Fruit fly (Drosophila melanogaster) whole organism, embryonic: ENCODE results near the gene CG12016.
A peak's percentile ranks its signal among the peaks of the same experiment; 100 is the strongest.

Source experiments
- Abd-B ChIP-seq: fragments of 200-800 bp; sonication (Bioruptor generic); optimal IDR thresholded peaks from 2 replicates; lab custom pipeline; 2018; ENCODE audit warnings: missing biosample characterization, mild to moderate bottlenecking, missing genetic modification characterization, moderate library complexity
- CG1024 ChIP-seq: fragments of 200-800 bp; sonication (Bioruptor generic); IDR thresholded peaks from 2 replicates; pipeline ENCODE4 v1.3.6; 2022; ENCODE audit warnings: missing biosample characterization, missing genetic modification characterization
- CG10274 ChIP-seq: fragments of 200-800 bp; sonication (Bioruptor generic); optimal IDR thresholded peaks from 3 replicates; lab custom pipeline; 2017; ENCODE audit warnings: missing biosample characterization, mild to moderate bottlenecking, missing genetic modification characterization
- CG10431 ChIP-seq: fragments of 200-800 bp; sonication (Bioruptor generic); optimal IDR thresholded peaks from 3 replicates; lab custom pipeline; 2018; ENCODE audit warnings: missing biosample characterization, mild to moderate bottlenecking, missing genetic modification characterization
- CG11085 ChIP-seq: fragments of 200-800 bp; sonication (Bioruptor generic); IDR thresholded peaks from 2 replicates; pipeline ENCODE4 v1.3.6; 2022; ENCODE audit warnings: missing biosample characterization, missing genetic modification characterization
- CG11093 ChIP-seq: fragments of 200-800 bp; sonication (Bioruptor generic); IDR thresholded peaks from 3 replicates; pipeline ENCODE4 v1.3.6; 2022; ENCODE audit warnings: missing biosample characterization, missing genetic modification characterization
- CG12236 ChIP-seq: fragments of 200-800 bp; sonication (Bioruptor generic); optimal IDR thresholded peaks from 2 replicates; lab custom pipeline; 2016; ENCODE audit warnings: missing biosample characterization, missing genetic modification characterization
- CG12299 ChIP-seq: fragments of 200-800 bp; sonication (Bioruptor generic); optimal IDR thresholded peaks from 2 replicates; lab custom pipeline; 2018; ENCODE audit warnings: missing biosample characterization, mild to moderate bottlenecking, missing genetic modification characterization
- CG13123 ChIP-seq: fragments of 200-800 bp; sonication (Bioruptor generic); optimal IDR thresholded peaks from 2 replicates; lab custom pipeline; 2016; ENCODE audit warnings: missing biosample characterization, missing genetic modification characterization
- CG14667 ChIP-seq: fragments of 200-800 bp; sonication (Bioruptor generic); IDR thresholded peaks from 2 replicates; pipeline ENCODE4 v1.3.6; 2022; ENCODE audit warnings: missing biosample characterization, missing genetic modification characterization
- CG1647 ChIP-seq: fragments of 200-800 bp; sonication (Bioruptor generic); optimal IDR thresholded peaks from 3 replicates; lab custom pipeline; 2016; ENCODE audit warnings: missing biosample characterization, missing genetic modification characterization
- CG16815 ChIP-seq: fragments of 200-800 bp; sonication (Bioruptor generic); optimal IDR thresholded peaks from 3 replicates; lab custom pipeline; 2017; ENCODE audit warnings: missing biosample characterization, mild to moderate bottlenecking, missing genetic modification characterization
- CG17186 ChIP-seq: fragments of 200-800 bp; sonication (Bioruptor generic); optimal IDR thresholded peaks from 3 replicates; lab custom pipeline; 2017; ENCODE audit warnings: missing biosample characterization, missing genetic modification reagents, missing genetic modification characterization
- CG17829 ChIP-seq: fragments of 200-800 bp; optimal IDR thresholded peaks from 2 replicates; lab custom pipeline; 2019; ENCODE audit warnings: missing biosample characterization, mild to moderate bottlenecking, missing genetic modification characterization, moderate library complexity
- CG18476 ChIP-seq: fragments of 200-800 bp; sonication (Bioruptor generic); optimal IDR thresholded peaks from 2 replicates; lab custom pipeline; 2016; ENCODE audit warnings: missing biosample characterization, mild to moderate bottlenecking, missing genetic modification characterization
- CG2199 ChIP-seq: fragments of 200-800 bp; sonication (Bioruptor generic); IDR thresholded peaks from 3 replicates; pipeline ENCODE4 v1.3.6; 2022; ENCODE audit warnings: missing biosample characterization, missing genetic modification characterization
- CG30020 ChIP-seq: fragments of 200-800 bp; optimal IDR thresholded peaks from 2 replicates; lab custom pipeline; 2019; ENCODE audit warnings: missing biosample characterization, mild to moderate bottlenecking, missing genetic modification characterization, moderate library complexity
- CG31365 ChIP-seq: fragments of 200-800 bp; sonication (Bioruptor generic); optimal IDR thresholded peaks from 2 replicates; lab custom pipeline; 2018; ENCODE audit warnings: missing biosample characterization, mild to moderate bottlenecking, missing genetic modification characterization
- CG31441 ChIP-seq: fragments of 200-800 bp; sonication (Bioruptor generic); IDR thresholded peaks from 2 replicates; pipeline ENCODE4 v1.3.6; 2022; ENCODE audit warnings: missing biosample characterization, missing genetic modification characterization
- CG6175 ChIP-seq: fragments of 200-800 bp; sonication (Bioruptor generic); IDR thresholded peaks from 3 replicates; pipeline ENCODE4 v1.3.6; 2022; ENCODE audit warnings: missing biosample characterization, missing genetic modification characterization
- CG6254 ChIP-seq: fragments of 200-800 bp; sonication (Bioruptor generic); optimal IDR thresholded peaks from 3 replicates; lab custom pipeline; 2017; ENCODE audit warnings: mild to moderate bottlenecking, missing biosample characterization, missing genetic modification reagents, missing genetic modification characterization
- CG9817 ChIP-seq: fragments of 200-800 bp; sonication (Bioruptor generic); optimal IDR thresholded peaks from 2 replicates; lab custom pipeline; 2018; ENCODE audit warnings: missing biosample characterization, mild to moderate bottlenecking, missing genetic modification characterization, moderate library complexity
- CTCF ChIP-seq: fragments of 200-800 bp; sonication (Bioruptor generic); optimal IDR thresholded peaks from 2 replicates; lab custom pipeline; 2017; ENCODE audit warnings: missing biosample characterization, mild to moderate bottlenecking, missing genetic modification characterization, moderate library complexity
- CkIIα-i1 ChIP-seq: fragments of 200-800 bp; sonication (Bioruptor generic); IDR thresholded peaks from 2 replicates; pipeline ENCODE4 v1.3.6; 2022; ENCODE audit warnings: missing biosample characterization, missing genetic modification characterization
- Dfd ChIP-seq, 2 experiments: fragments of >200 bp; optimal IDR thresholded peaks; 2 replicates each; lab custom pipeline; 2017; ENCODE audit warnings: missing biosample characterization in 2 of 2, missing genetic modification characterization in 2 of 2
- Ets65A ChIP-seq: fragments of 200-800 bp; sonication (Bioruptor generic); peaks from one replicate; lab custom pipeline; 2016; ENCODE audit warnings: missing biosample characterization, missing genetic modification characterization
- Gsc ChIP-seq: fragments of 200-800 bp; sonication (Bioruptor generic); IDR thresholded peaks from 2 replicates; pipeline ENCODE4 v1.3.6; 2022; ENCODE audit warnings: missing biosample characterization, missing genetic modification characterization
- Hr78 ChIP-seq, 2 experiments: fragments of 200-800 bp in 1 of 2; fragments of >200 bp in 1 of 2; sonication (Bioruptor generic) in 1 of 2; optimal IDR thresholded peaks; 2 replicates each; lab custom pipeline; 2017 to 2019; ENCODE audit warnings: missing biosample characterization in 2 of 2, missing genetic modification characterization in 2 of 2, mild to moderate bottlenecking in 1 of 2, moderate library complexity in 1 of 2
- Med ChIP-seq: fragments of 200-800 bp; sonication (Bioruptor generic); peaks from one replicate; lab custom pipeline; 2016; ENCODE audit warnings: missing biosample characterization, missing genetic modification characterization, mild to moderate bottlenecking, inconsistent platforms, moderate library complexity
- Oaz ChIP-seq: fragments of 200-800 bp; sonication (Bioruptor generic); IDR thresholded peaks from 2 replicates; pipeline ENCODE4 v1.3.6; 2022; ENCODE audit warnings: missing biosample characterization, missing genetic modification characterization
- Ssrp ChIP-seq: fragments of 200-800 bp; sonication (Bioruptor generic); optimal IDR thresholded peaks from 2 replicates; lab custom pipeline; 2018; ENCODE audit warnings: missing biosample characterization, mild to moderate bottlenecking, missing genetic modification characterization, moderate library complexity
- Tbp ChIP-seq: fragments of >200 bp; optimal IDR thresholded peaks from 2 replicates; lab custom pipeline; 2018; ENCODE audit warnings: missing biosample characterization, missing genetic modification characterization
- Xbp1 ChIP-seq: fragments of 200-800 bp; sonication (Bioruptor generic); optimal IDR thresholded peaks from 3 replicates; lab custom pipeline; 2016; ENCODE audit warnings: missing biosample characterization, mild to moderate bottlenecking, missing genetic modification characterization
- Xrp1 ChIP-seq: fragments of 200-800 bp; sonication (Bioruptor generic); IDR thresholded peaks from 2 replicates; pipeline ENCODE4 v1.3.6; 2022; ENCODE audit warnings: missing biosample characterization, missing genetic modification characterization
- ac ChIP-seq: fragments of 200-800 bp; sonication (Bioruptor generic); optimal IDR thresholded peaks from 3 replicates; lab custom pipeline; 2017; ENCODE audit warnings: missing biosample characterization, mild to moderate bottlenecking, missing genetic modification characterization
- dpn ChIP-seq, 2 experiments: fragments of 200-800 bp; sonication (Bioruptor generic); optimal IDR thresholded peaks; 3 replicates each; lab custom pipeline; 2016; ENCODE audit warnings: missing biosample characterization in 2 of 2, missing genetic modification characterization in 2 of 2
- dysf ChIP-seq: fragments of 200-800 bp; sonication (Bioruptor generic); IDR thresholded peaks from 3 replicates; pipeline ENCODE4 v1.3.6; 2022; ENCODE audit warnings: missing biosample characterization, missing genetic modification characterization
- ftz-f1 ChIP-seq: fragments of 200-800 bp; sonication (Bioruptor generic); optimal IDR thresholded peaks from 2 replicates; lab custom pipeline; 2016; ENCODE audit warnings: missing biosample characterization, missing genetic modification characterization
- gce ChIP-seq: fragments of 200-800 bp; sonication (Bioruptor generic); IDR thresholded peaks from 3 replicates; pipeline ENCODE4 v1.3.6; 2022; ENCODE audit warnings: missing biosample characterization, missing genetic modification characterization
- gem ChIP-seq: fragments of 200-800 bp; sonication (Bioruptor generic); optimal IDR thresholded peaks from 2 replicates; lab custom pipeline; 2019; ENCODE audit warnings: missing biosample characterization, mild to moderate bottlenecking, missing genetic modification characterization, moderate library complexity
- insv ChIP-seq, 2 experiments: fragments of 200-800 bp; sonication (Bioruptor generic); optimal IDR thresholded peaks; 3 replicates each; lab custom pipeline; 2016 to 2018; ENCODE audit warnings: missing biosample characterization in 2 of 2, missing genetic modification characterization in 2 of 2
- lbe ChIP-seq: fragments of 200-800 bp; sonication (Bioruptor generic); optimal IDR thresholded peaks from 2 replicates; lab custom pipeline; 2016; ENCODE audit warnings: missing biosample characterization, mild to moderate bottlenecking, missing genetic modification characterization
- lov ChIP-seq, 2 experiments: fragments of 200-800 bp in 1 of 2; fragments of >200 bp in 1 of 2; sonication (Bioruptor generic) in 1 of 2; IDR thresholded peaks in 1 of 2; optimal IDR thresholded peaks in 1 of 2; 2 replicates in 1 of 2; 3 replicates in 1 of 2; pipeline versions ENCODE4 v1.3.6 to Lab custom; 2017 to 2022; ENCODE audit warnings: missing biosample characterization in 1 of 2, missing genetic modification characterization in 1 of 2
- nom ChIP-seq: fragments of 200-800 bp; sonication (Bioruptor generic); optimal IDR thresholded peaks from 2 replicates; lab custom pipeline; 2017; ENCODE audit warnings: missing biosample characterization, missing genetic modification characterization, mild to moderate bottlenecking, moderate library complexity, missing genetic modification reagents
- p53 ChIP-seq: fragments of 200-800 bp; sonication (Bioruptor generic); optimal IDR thresholded peaks from 2 replicates; lab custom pipeline; 2016; ENCODE audit warnings: missing biosample characterization, missing genetic modification characterization
- pb ChIP-seq: fragments of 200-800 bp; sonication (Bioruptor generic); optimal IDR thresholded peaks from 3 replicates; lab custom pipeline; 2016; ENCODE audit warnings: missing biosample characterization, missing genetic modification characterization
- so ChIP-seq: fragments of 200-800 bp; sonication (Bioruptor generic); IDR thresholded peaks from 3 replicates; pipeline ENCODE4 v1.3.6; 2022; ENCODE audit warnings: missing biosample characterization, missing genetic modification characterization
- tap ChIP-seq: fragments of 200-800 bp; optimal IDR thresholded peaks from 3 replicates; lab custom pipeline; 2019; ENCODE audit warnings: missing biosample characterization, mild to moderate bottlenecking, missing genetic modification characterization, moderate library complexity
- wek ChIP-seq: fragments of 200-800 bp; sonication (Bioruptor generic); optimal IDR thresholded peaks from 3 replicates; lab custom pipeline; 2018; ENCODE audit warnings: missing biosample characterization, mild to moderate bottlenecking, missing genetic modification characterization, moderate library complexity

Gene CG12016

dm6 chr3L:3325925-3326903, 6.9 kb downstream of the CG12016 start, which contains the start of gene Gtpx (continued):
- peak; percentile 41 for TF ChIP-seq CG17829
- TF ChIP-seq Tbp (GFP tag; lab: Kevin White, UChicago): no peak
- no peak for TF ChIP-seq Dfd (GFP tag; optimal IDR thresholded peaks at IDR 0.05; lab: Kevin White, UChicago)
- TF ChIP-seq CG2199 (GFP tag; lab: Robert Waterston, UW): no peak
- peak; percentile 76 for TF ChIP-seq Abd-B (GFP tag; lab: Kevin White, UChicago)
- TF ChIP-seq Ssrp (tag; lab: Kevin White, UChicago): peak; percentile 14
- TF ChIP-seq gem: no peak
- TF ChIP-seq Med (GFP tag; lab: Kevin White, UChicago): peak; percentile 85
- no peak for TF ChIP-seq CG10431
- no peak; the same call in 1 of the 2 replicates for TF ChIP-seq CG31441 (GFP tag; lab: Robert Waterston, UW)
- no peak for TF ChIP-seq CkIIα-i1 (GFP tag; lab: Robert Waterston, UW)
- TF ChIP-seq dpn (GFP tag; optimal IDR thresholded peaks at IDR 0.05; lab: Kevin White, UChicago): peak; percentile 27 to 57
- no peak for TF ChIP-seq CG12236 (GFP tag; lab: Kevin White, UChicago)
- no peak for TF ChIP-seq wek (GFP tag; lab: Kevin White, UChicago)
- no peak for TF ChIP-seq CG12299 (tag; lab: Kevin White, UChicago)
- no peak for TF ChIP-seq CG13123 (GFP tag; lab: Kevin White, UChicago)
- peak; percentile 11 for TF ChIP-seq Ets65A
- no peak for TF ChIP-seq CG6175 (GFP tag; lab: Robert Waterston, UW)
- TF ChIP-seq CG18476 (GFP tag; lab: Kevin White, UChicago): peak; percentile 32
- TF ChIP-seq Gsc (GFP tag; lab: Robert Waterston, UW): no peak
- peak; percentile 35 for TF ChIP-seq CG30020 (tag; lab: Kevin White, UChicago)
- peak; percentile 87 for TF ChIP-seq nom (GFP tag; lab: Kevin White, UChicago)
- TF ChIP-seq CG14667: no peak
- TF ChIP-seq CG9817 (tag; lab: Kevin White, UChicago): peak; percentile 65
- no peak for TF ChIP-seq CG1647
- TF ChIP-seq CG10274 (GFP tag; lab: Kevin White, UChicago): no peak
- no peak for TF ChIP-seq ac (GFP tag; lab: Kevin White, UChicago)
- TF ChIP-seq so (GFP tag; lab: Robert Waterston, UW): no peak
- peak; percentile 17; the same call in 1 of the 2 replicates for TF ChIP-seq CG1024
- TF ChIP-seq p53 (GFP tag; lab: Kevin White, UChicago): peak; percentile 31
- no peak for TF ChIP-seq CTCF
- peak; percentile 35 for TF ChIP-seq lbe (GFP tag; lab: Kevin White, UChicago)
- TF ChIP-seq CG17186: no peak
- peak; percentile 28; the same call in 1 of the 3 replicates for TF ChIP-seq dysf (GFP tag; lab: Robert Waterston, UW)
- TF ChIP-seq tap (tag; lab: Kevin White, UChicago): no peak
- no peak for TF ChIP-seq Oaz (GFP tag; lab: Robert Waterston, UW)
- no peak for TF ChIP-seq CG11093 (GFP tag; lab: Robert Waterston, UW)
- TF ChIP-seq Xbp1 (GFP tag; lab: Kevin White, UChicago): peak; percentile 57
- TF ChIP-seq CG11085 (GFP tag; lab: Robert Waterston, UW): no peak
- TF ChIP-seq CG16815 (GFP tag; lab: Kevin White, UChicago): no peak
- TF ChIP-seq lov (optimal IDR thresholded peaks at IDR 0.05; lab: Kevin White, UChicago): no peak
- TF ChIP-seq lov (GFP tag; IDR thresholded peaks at IDR 0.05; lab: Robert Waterston, UW): no peak
- TF ChIP-seq CG6254 (GFP tag; lab: Kevin White, UChicago): no peak
- no peak for TF ChIP-seq insv (GFP tag; optimal IDR thresholded peaks at IDR 0.05; lab: Kevin White, UChicago)
- no peak for TF ChIP-seq pb
- TF ChIP-seq ftz-f1 (GFP tag; lab: Kevin White, UChicago): peak; percentile 53
- no peak for TF ChIP-seq CG31365
- TF ChIP-seq Xrp1 (GFP tag; lab: Robert Waterston, UW): peak; percentile 33; the same call in 1 of the 2 replicates
- no peak for TF ChIP-seq gce (GFP tag; lab: Robert Waterston, UW)
- peak in 1 of 2 experiments; percentile 57 for TF ChIP-seq Hr78 (GFP tag; optimal IDR thresholded peaks at IDR 0.05; lab: Kevin White, UChicago)
